Fruit fly (Drosophila melanogaster): ENCODE data around the gene poe.
A peak's percentile ranks its signal among the peaks of the same experiment; 100 is the strongest.

The poe gene

DNA sequence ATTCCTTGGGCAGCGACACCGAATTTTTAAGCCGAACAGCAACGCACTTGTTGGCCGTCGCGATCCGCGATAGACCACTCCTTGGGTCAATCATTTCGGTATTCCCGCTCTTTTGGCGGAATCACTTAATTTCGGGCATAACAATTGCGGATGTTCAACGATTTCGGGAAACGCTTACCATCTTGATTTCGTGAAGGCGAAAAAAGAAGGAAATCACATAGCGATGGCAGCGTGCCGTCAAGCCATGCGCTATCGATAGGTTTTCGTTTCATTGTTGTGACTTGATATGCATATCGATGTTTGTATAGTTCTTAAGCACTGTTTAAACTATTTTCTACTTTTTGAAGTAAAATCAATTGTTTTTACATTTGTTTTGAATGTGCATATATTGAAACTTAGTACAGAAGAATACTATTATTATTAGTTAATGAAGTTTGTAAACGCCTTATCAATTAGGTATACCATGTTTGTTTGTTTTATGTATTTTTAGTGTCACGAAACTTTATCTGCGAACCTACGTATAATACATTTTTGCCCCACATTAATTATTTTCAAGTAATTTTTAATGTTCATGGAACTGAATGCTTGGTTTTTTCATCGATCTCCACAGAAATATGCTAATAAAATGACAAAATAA, 28.7 kb downstream of the poe start, which contains the start of gene RpL36A:
Gene RpL36A, minus strand, starts transcription at position 265 of the 637 bp plus-strand sequence.
- no peak for TF ChIP-seq CG7368 (GFP tag; optimal IDR thresholded peaks at IDR 0.05)
- TF ChIP-seq OdsH (GFP tag; optimal IDR thresholded peaks at IDR 0.05), result no peak
- peak; percentile 59 for TF ChIP-seq CG31627 (GFP tag; optimal IDR thresholded peaks at IDR 0.05)
- no peak for TF ChIP-seq acj6 (GFP tag; optimal IDR thresholded peaks at IDR 0.05)
- TF ChIP-seq CG6792 (GFP tag; optimal IDR thresholded peaks at IDR 0.05), result no peak
- TF ChIP-seq CG11294 (GFP tag; IDR thresholded peaks at IDR 0.05), result no peak
- TF ChIP-seq Eip78C (GFP tag), result no peak
- peak; percentile 39 for TF ChIP-seq CG1621 (tag; optimal IDR thresholded peaks at IDR 0.05)
- no peak for TF ChIP-seq Sox15 (GFP tag; optimal IDR thresholded peaks at IDR 0.05)
- TF ChIP-seq eg (GFP tag; IDR thresholded peaks at IDR 0.05), result peak; percentile 60; the same call in 2 of the 3 replicates
- TF ChIP-seq CG10669 (GFP tag; optimal IDR thresholded peaks at IDR 0.05), result no peak
- TF ChIP-seq CG11902 (GFP tag; optimal IDR thresholded peaks at IDR 0.05), result no peak
- no peak for TF ChIP-seq dsx (GFP tag; optimal IDR thresholded peaks at IDR 0.05; ENCODE audit: poor library complexity, severe bottlenecking)
- no peak for TF ChIP-seq CG4318 (GFP tag; optimal IDR thresholded peaks at IDR 0.05)
- peak; percentile 65 for TF ChIP-seq CG6854 (GFP tag; optimal IDR thresholded peaks at IDR 0.05)
- TF ChIP-seq lz (GFP tag; optimal IDR thresholded peaks at IDR 0.05), result peak; percentile 55
- TF ChIP-seq Eip93F (GFP tag; optimal IDR thresholded peaks at IDR 0.05), result no peak
- TF ChIP-seq pdm3 (GFP tag; optimal IDR thresholded peaks at IDR 0.05), result no peak
- TF ChIP-seq vri (GFP tag; optimal IDR thresholded peaks at IDR 0.05), result no peak
- peak; percentile 32; the same call in 2 of the 3 replicates for TF ChIP-seq CG6163 (GFP tag; IDR thresholded peaks at IDR 0.05)
- no peak for TF ChIP-seq Hr39 (GFP tag; optimal IDR thresholded peaks at IDR 0.05)
- TF ChIP-seq achi (GFP tag; optimal IDR thresholded peaks at IDR 0.05), result peak; percentile 100
- TF ChIP-seq topi (GFP tag; optimal IDR thresholded peaks at IDR 0.05), result no peak
- no peak for TF ChIP-seq Ets96B (tag; optimal IDR thresholded peaks at IDR 0.05)
- peak; percentile 32 for TF ChIP-seq cyc (GFP tag; optimal IDR thresholded peaks at IDR 0.05)
- no peak for TF ChIP-seq fkh (GFP tag; optimal IDR thresholded peaks at IDR 0.05)
- no peak for TF ChIP-seq CG6276 (GFP tag; optimal IDR thresholded peaks at IDR 0.05)
- no peak for TF ChIP-seq net (GFP tag; optimal IDR thresholded peaks at IDR 0.05)
- TF ChIP-seq salr (GFP tag; optimal IDR thresholded peaks at IDR 0.05), result peak in 1 of 2 experiments; percentile 6
- no peak for TF ChIP-seq Hr38 (GFP tag; optimal IDR thresholded peaks at IDR 0.05)
- no peak for TF ChIP-seq spab (GFP tag; optimal IDR thresholded peaks at IDR 0.05)
- peak; percentile 65 for TF ChIP-seq esn (GFP tag; optimal IDR thresholded peaks at IDR 0.05)
- no peak for TF ChIP-seq Met (GFP tag; optimal IDR thresholded peaks at IDR 0.05)
- no peak for TF ChIP-seq fd59A (GFP tag; optimal IDR thresholded peaks at IDR 0.05)
- no peak for TF ChIP-seq dac (GFP tag; optimal IDR thresholded peaks at IDR 0.05)
- TF ChIP-seq CG15336 (GFP tag; IDR thresholded peaks at IDR 0.05), result no peak
- no peak for TF ChIP-seq CG8119 (GFP tag; IDR thresholded peaks at IDR 0.05)
- no peak for TF ChIP-seq Lpt (GFP tag; optimal IDR thresholded peaks at IDR 0.05)
- TF ChIP-seq CG3919 (GFP tag; optimal IDR thresholded peaks at IDR 0.05), result no peak
- TF ChIP-seq ss (GFP tag; optimal IDR thresholded peaks at IDR 0.05), result no peak

DNA sequence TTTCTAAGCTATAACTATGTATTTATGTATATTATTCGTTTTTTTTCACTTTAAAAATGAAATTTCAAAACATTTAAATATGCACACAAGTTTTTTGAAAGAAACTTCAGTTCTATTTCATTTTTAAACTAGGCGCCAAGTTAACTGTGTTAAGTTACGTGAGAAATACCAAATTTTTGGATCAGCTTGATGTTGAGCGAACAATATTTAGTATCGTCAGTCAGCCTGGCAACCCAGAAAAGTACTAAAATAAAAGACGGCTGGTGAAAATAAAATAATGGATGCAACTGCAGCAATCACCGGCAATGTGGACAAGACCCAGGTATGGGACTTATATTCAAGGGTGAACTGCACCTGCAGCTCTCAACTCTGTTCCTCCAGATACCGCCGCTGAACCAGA, 30.6 kb downstream of the poe start, which contains the start of gene CCDC53:
Gene CCDC53, plus strand, starts transcription at position 235 of the 400 bp plus-strand sequence.
- TF ChIP-seq CG6276 (GFP tag; optimal IDR thresholded peaks at IDR 0.05), result no peak
- no peak for TF ChIP-seq CG10631 (GFP tag; optimal IDR thresholded peaks at IDR 0.05)
- TF ChIP-seq CG32006 (GFP tag; optimal IDR thresholded peaks at IDR 0.05), result no peak
- no peak for TF ChIP-seq topi (GFP tag; optimal IDR thresholded peaks at IDR 0.05)
- TF ChIP-seq fkh (GFP tag; optimal IDR thresholded peaks at IDR 0.05), result no peak
- no peak for TF ChIP-seq net (GFP tag; optimal IDR thresholded peaks at IDR 0.05)
- TF ChIP-seq Ets21C (GFP tag; optimal IDR thresholded peaks at IDR 0.05), result no peak
- no peak for TF ChIP-seq Hr4 (GFP tag; optimal IDR thresholded peaks at IDR 0.05)
- TF ChIP-seq CG11294 (GFP tag; IDR thresholded peaks at IDR 0.05), result no peak
- no peak for TF ChIP-seq CG11762 (GFP tag; optimal IDR thresholded peaks at IDR 0.05; ENCODE audit: insufficient read depth)
- no peak for TF ChIP-seq Lpt (GFP tag; optimal IDR thresholded peaks at IDR 0.05)
- TF ChIP-seq Hr39 (GFP tag; optimal IDR thresholded peaks at IDR 0.05), result no peak
- TF ChIP-seq ss (GFP tag; optimal IDR thresholded peaks at IDR 0.05), result no peak
- TF ChIP-seq CG3919 (GFP tag; optimal IDR thresholded peaks at IDR 0.05), result no peak
- no peak for TF ChIP-seq CG8119 (GFP tag; IDR thresholded peaks at IDR 0.05)
- TF ChIP-seq CG15336 (GFP tag; IDR thresholded peaks at IDR 0.05), result no peak
- TF ChIP-seq CG6854 (GFP tag; optimal IDR thresholded peaks at IDR 0.05), result no peak
- TF ChIP-seq CG34406 (GFP tag; optimal IDR thresholded peaks at IDR 0.05), result no peak
- no peak for TF ChIP-seq Sox14 (GFP tag; optimal IDR thresholded peaks at IDR 0.05)

Data from whole organism, prepupa.